Fruit fly (Drosophila melanogaster) whole organism, embryonic: ENCODE results near the gene b6.

Source experiments
- BEAF-32 ChIP-seq: fragments of 200-800 bp; sonication (Bioruptor generic); optimal IDR thresholded peaks from 3 replicates; lab custom pipeline; 2017; ENCODE audit warnings: missing biosample characterization, missing genetic modification characterization, mild to moderate bottlenecking, moderate library complexity, missing genetic modification reagents
- CG12942 ChIP-seq: fragments of 200-800 bp; sonication (Bioruptor generic); optimal IDR thresholded peaks from 3 replicates; lab custom pipeline; 2016; ENCODE audit warnings: missing biosample characterization, missing genetic modification characterization
- CG14441 ChIP-seq: fragments of 200-800 bp; sonication (Bioruptor generic); IDR thresholded peaks from 2 replicates; pipeline ENCODE4 v1.3.6; 2022; ENCODE audit warnings: missing biosample characterization, missing genetic modification characterization
- CG14860 ChIP-seq: fragments of 200-800 bp; sonication (Bioruptor generic); IDR thresholded peaks from 3 replicates; pipeline ENCODE4 v1.3.6; 2022; ENCODE audit warnings: missing biosample characterization, missing genetic modification characterization; ENCODE audit not compliant: partially characterized antibody
- CG15514 ChIP-seq: fragments of 200-800 bp; sonication (Bioruptor generic); optimal IDR thresholded peaks from 3 replicates; lab custom pipeline; 2017; ENCODE audit warnings: missing biosample characterization, missing genetic modification characterization, mild to moderate bottlenecking, moderate library complexity, missing genetic modification reagents
- CG1602 ChIP-seq: fragments of 200-800 bp; sonication (Bioruptor generic); optimal IDR thresholded peaks from 3 replicates; lab custom pipeline; 2016; ENCODE audit warnings: missing biosample characterization, missing genetic modification characterization
- CG16813 ChIP-seq: fragments of 200-800 bp; sonication (Bioruptor generic); IDR thresholded peaks from 3 replicates; pipeline ENCODE4 v1.3.6; 2022; ENCODE audit warnings: missing biosample characterization, missing genetic modification characterization; ENCODE audit not compliant: partially characterized antibody
- CG2116 ChIP-seq: fragments of 200-800 bp; sonication (Bioruptor generic); optimal IDR thresholded peaks from 3 replicates; lab custom pipeline; 2018; ENCODE audit warnings: missing biosample characterization, mild to moderate bottlenecking, missing genetic modification characterization
- CG2129 ChIP-seq: fragments of 200-800 bp; sonication (Bioruptor generic); IDR thresholded peaks from 2 replicates; pipeline ENCODE4 v1.3.6; 2022; ENCODE audit warnings: missing biosample characterization, missing genetic modification characterization; ENCODE audit not compliant: partially characterized antibody
- CG34224 ChIP-seq: fragments of 200-800 bp; sonication (Bioruptor generic); IDR thresholded peaks from 3 replicates; pipeline ENCODE4 v1.3.6; 2022; ENCODE audit warnings: missing biosample characterization, missing genetic modification characterization; ENCODE audit not compliant: partially characterized antibody
- CG3995 ChIP-seq: fragments of 200-800 bp; sonication (Bioruptor generic); optimal IDR thresholded peaks from 3 replicates; lab custom pipeline; 2016; ENCODE audit warnings: missing biosample characterization, missing genetic modification characterization
- CG42726 ChIP-seq: fragments of 200-800 bp; sonication (Bioruptor generic); IDR thresholded peaks from 2 replicates; pipeline ENCODE4 v1.3.6; 2022; ENCODE audit warnings: missing biosample characterization, missing genetic modification characterization; ENCODE audit not compliant: partially characterized antibody
- CG4424 ChIP-seq: fragments of 200-800 bp; sonication (Bioruptor generic); optimal IDR thresholded peaks from 3 replicates; lab custom pipeline; 2016; ENCODE audit warnings: missing biosample characterization, missing genetic modification characterization
- CG4854 ChIP-seq: fragments of 200-800 bp; sonication (Bioruptor generic); optimal IDR thresholded peaks from 2 replicates; lab custom pipeline; 2016; ENCODE audit warnings: missing biosample characterization, missing genetic modification characterization, inconsistent platforms
- CG6689 ChIP-seq: fragments of 200-800 bp; sonication (Bioruptor generic); IDR thresholded peaks from 2 replicates; pipeline ENCODE4 v1.3.6; 2022; ENCODE audit warnings: missing biosample characterization, missing genetic modification characterization
- CG8924 ChIP-seq: fragments of 200-800 bp; optimal IDR thresholded peaks from 3 replicates; lab custom pipeline; 2019; ENCODE audit warnings: missing biosample characterization, mild to moderate bottlenecking, missing genetic modification characterization, moderate library complexity
- CG9797 ChIP-seq: fragments of 200-800 bp; sonication (Bioruptor generic); optimal IDR thresholded peaks from 3 replicates; lab custom pipeline; 2018; ENCODE audit warnings: missing biosample characterization, mild to moderate bottlenecking, missing genetic modification characterization
- CHES-1-like ChIP-seq: fragments of 200-800 bp; sonication (Bioruptor generic); optimal IDR thresholded peaks from 2 replicates; lab custom pipeline; 2016; ENCODE audit warnings: missing biosample characterization, missing genetic modification characterization
- CkIIα-i1 ChIP-seq: fragments of 200-800 bp; sonication (Bioruptor generic); IDR thresholded peaks from 2 replicates; pipeline ENCODE4 v1.3.6; 2022; ENCODE audit warnings: missing biosample characterization, missing genetic modification characterization
- Doc3 ChIP-seq: fragments of 200-800 bp; sonication (Bioruptor generic); IDR thresholded peaks from 3 replicates; pipeline ENCODE4 v1.3.6; 2022; ENCODE audit warnings: missing biosample characterization, missing genetic modification characterization; ENCODE audit not compliant: partially characterized antibody
- HmgD ChIP-seq: fragments of 200-800 bp; sonication (Bioruptor generic); optimal IDR thresholded peaks from 3 replicates; lab custom pipeline; 2016; ENCODE audit warnings: missing biosample characterization, missing genetic modification characterization
- MBD-R2 ChIP-seq: fragments of 200-800 bp; sonication (Bioruptor generic); IDR thresholded peaks from 2 replicates; pipeline ENCODE4 v1.3.6; 2022; ENCODE audit warnings: missing biosample characterization, missing genetic modification characterization
- Myb ChIP-seq: fragments of 200-800 bp; sonication (Bioruptor generic); optimal IDR thresholded peaks from 2 replicates; lab custom pipeline; 2016; ENCODE audit warnings: missing biosample characterization, missing genetic modification characterization
- Opbp ChIP-seq: fragments of 200-800 bp; sonication (Bioruptor generic); IDR thresholded peaks from 3 replicates; pipeline ENCODE4 v1.3.6; 2022; ENCODE audit warnings: missing biosample characterization, missing genetic modification characterization; ENCODE audit not compliant: partially characterized antibody
- Rfx ChIP-seq: fragments of 200-800 bp; sonication (Bioruptor generic); IDR thresholded peaks from 2 replicates; pipeline ENCODE4 v1.3.6; 2022; ENCODE audit warnings: missing biosample characterization, missing genetic modification characterization
- Sry-β ChIP-seq: fragments of 200-800 bp; sonication (Bioruptor generic); optimal IDR thresholded peaks from 2 replicates; lab custom pipeline; 2018; ENCODE audit warnings: missing biosample characterization, mild to moderate bottlenecking, missing genetic modification characterization, moderate library complexity
- ato ChIP-seq: fragments of 200-800 bp; sonication (Bioruptor generic); IDR thresholded peaks from 2 replicates; pipeline ENCODE4 v1.3.6; 2022; ENCODE audit warnings: missing biosample characterization, missing genetic modification characterization; ENCODE audit not compliant: partially characterized antibody
- br ChIP-seq: fragments of >200 bp; optimal IDR thresholded peaks from 2 replicates; lab custom pipeline; 2017
- cad ChIP-seq: fragments of >200 bp; optimal IDR thresholded peaks from 2 replicates; lab custom pipeline; 2017; ENCODE audit warnings: missing biosample characterization, missing genetic modification characterization
- dan ChIP-seq: fragments of 200-800 bp; sonication (Bioruptor generic); IDR thresholded peaks from 2 replicates; pipeline ENCODE4 v1.3.6; 2022; ENCODE audit warnings: missing biosample characterization, missing genetic modification characterization
- eve ChIP-seq, 2 experiments: fragments of >200 bp; optimal IDR thresholded peaks; 2 replicates each; lab custom pipeline; 2017; ENCODE audit warnings: missing biosample characterization in 2 of 2, missing genetic modification characterization in 2 of 2
- grn ChIP-seq: fragments of 200-800 bp; sonication (Bioruptor generic); optimal IDR thresholded peaks from 3 replicates; lab custom pipeline; 2017; ENCODE audit warnings: missing biosample characterization, missing genetic modification characterization
- her ChIP-seq: fragments of 200-800 bp; sonication (Bioruptor generic); optimal IDR thresholded peaks from 2 replicates; lab custom pipeline; 2016; ENCODE audit warnings: missing biosample characterization, missing genetic modification characterization
- ind ChIP-seq: fragments of 200-800 bp; sonication (Bioruptor generic); optimal IDR thresholded peaks from 3 replicates; lab custom pipeline; 2016; ENCODE audit warnings: missing biosample characterization, missing genetic modification characterization
- inv ChIP-seq: fragments of 200-800 bp; sonication (Bioruptor generic); IDR thresholded peaks from 2 replicates; pipeline ENCODE4 v1.3.6; 2022; ENCODE audit warnings: missing biosample characterization, missing genetic modification characterization; ENCODE audit not compliant: partially characterized antibody
- kah ChIP-seq: fragments of 200-800 bp; sonication (Bioruptor generic); optimal IDR thresholded peaks from 2 replicates; lab custom pipeline; 2018; ENCODE audit warnings: missing biosample characterization, mild to moderate bottlenecking, missing genetic modification characterization
- lilli ChIP-seq: fragments of 200-800 bp; sonication (Bioruptor generic); optimal IDR thresholded peaks from 3 replicates; lab custom pipeline; 2016; ENCODE audit warnings: missing biosample characterization, missing genetic modification characterization
- mld ChIP-seq: fragments of 200-800 bp; sonication (Bioruptor generic); IDR thresholded peaks from 3 replicates; pipeline ENCODE4 v1.3.6; 2022; ENCODE audit warnings: missing biosample characterization, missing genetic modification characterization; ENCODE audit not compliant: partially characterized antibody
- nerfin-1 ChIP-seq: fragments of 200-800 bp; sonication (Bioruptor generic); optimal IDR thresholded peaks from 3 replicates; lab custom pipeline; 2019; ENCODE audit warnings: missing biosample characterization, mild to moderate bottlenecking, missing genetic modification characterization, moderate library complexity
- nerfin-2 ChIP-seq: fragments of 200-800 bp; sonication (Bioruptor generic); IDR thresholded peaks from 2 replicates; pipeline ENCODE4 v1.3.6; 2022; ENCODE audit warnings: missing biosample characterization, missing genetic modification characterization; ENCODE audit not compliant: partially characterized antibody
- nmo ChIP-seq: fragments of 200-800 bp; sonication (Bioruptor generic); optimal IDR thresholded peaks from 2 replicates; lab custom pipeline; 2018; ENCODE audit warnings: missing biosample characterization, mild to moderate bottlenecking, missing genetic modification characterization, moderate library complexity
- nom ChIP-seq: fragments of 200-800 bp; sonication (Bioruptor generic); optimal IDR thresholded peaks from 2 replicates; lab custom pipeline; 2017; ENCODE audit warnings: missing biosample characterization, missing genetic modification characterization, mild to moderate bottlenecking, moderate library complexity, missing genetic modification reagents
- onecut ChIP-seq: fragments of 200-800 bp; sonication (Bioruptor generic); IDR thresholded peaks from 2 replicates; pipeline ENCODE4 v1.3.6; 2022; ENCODE audit warnings: missing biosample characterization, missing genetic modification characterization
- phol ChIP-seq: fragments of 200-800 bp; sonication (Bioruptor generic); optimal IDR thresholded peaks from 3 replicates; lab custom pipeline; 2018; ENCODE audit warnings: missing biosample characterization, mild to moderate bottlenecking, missing genetic modification characterization, moderate library complexity
- pros ChIP-seq: fragments of 200-800 bp; sonication (Bioruptor generic); optimal IDR thresholded peaks from 3 replicates; lab custom pipeline; 2019; ENCODE audit warnings: missing biosample characterization, mild to moderate bottlenecking, missing genetic modification characterization, moderate library complexity
- sens ChIP-seq: fragments of 200-800 bp; sonication (Bioruptor generic); peaks from one replicate; lab custom pipeline; 2016; ENCODE audit warnings: missing biosample characterization, missing genetic modification characterization
- sqz ChIP-seq: fragments of 200-800 bp; sonication (Bioruptor generic); optimal IDR thresholded peaks from 3 replicates; lab custom pipeline; 2018; ENCODE audit warnings: missing biosample characterization, mild to moderate bottlenecking, missing genetic modification characterization
- trem ChIP-seq: fragments of 200-800 bp; optimal IDR thresholded peaks from 3 replicates; lab custom pipeline; 2019; ENCODE audit warnings: missing biosample characterization, mild to moderate bottlenecking, missing genetic modification characterization, moderate library complexity

b6 gene

dm6 chrX:1695529-1696410 is 9.3 kb downstream of the b6 start, which contains the start of gene a6 (continued):
- TF ChIP-seq HmgD (GFP tag; lab: Kevin White, UChicago) (no peak), br (lab: Kevin White, UChicago) (no peak), BEAF-32 (GFP tag; lab: Kevin White, UChicago) (peak; percentile 80), CHES-1-like (peak; percentile 13), nmo (GFP tag; lab: Kevin White, UChicago) (peak; percentile 16), inv (peak; percentile 79), sens (GFP tag; lab: Kevin White, UChicago) (peak; percentile 62), Opbp (GFP tag; lab: Robert Waterston, UW) (peak; percentile 90), lilli (GFP tag; lab: Kevin White, UChicago) (no peak), Sry-β (GFP tag; lab: Kevin White, UChicago) (no peak), ato (GFP tag; lab: Robert Waterston, UW) (peak; percentile 91), Myb (GFP tag; lab: Kevin White, UChicago) (peak; percentile 59), Doc3 (GFP tag; lab: Robert Waterston, UW) (peak; percentile 79), CkIIα-i1 (no peak), CG6689 (GFP tag; lab: Robert Waterston, UW) (no peak), ind (GFP tag; lab: Kevin White, UChicago) (no peak), CG2129 (GFP tag; lab: Robert Waterston, UW) (peak; percentile 54), cad (no peak), CG14860 (peak; percentile 91), kah (no peak), CG42726 (peak; percentile 78), CG12942 (no peak), grn (GFP tag; lab: Kevin White, UChicago) (no peak), CG34224 (GFP tag; lab: Robert Waterston, UW) (peak; percentile 92), onecut (GFP tag; lab: Robert Waterston, UW) (no peak), trem (peak; percentile 51), CG2116 (peak; percentile 99), CG15514 (GFP tag; lab: Kevin White, UChicago) (peak; percentile 59), nerfin-2 (peak; percentile 96), CG8924 (tag; lab: Kevin White, UChicago) (no peak), mld (GFP tag; lab: Robert Waterston, UW) (peak; percentile 95), phol (tag; lab: Kevin White, UChicago) (peak; percentile 21), sqz (no peak), her (GFP tag; lab: Kevin White, UChicago) (no peak), nerfin-1 (tag; lab: Kevin White, UChicago) (peak; percentile 45), dan (GFP tag; lab: Robert Waterston, UW) (no peak), CG3995 (GFP tag; lab: Kevin White, UChicago) (no peak), CG9797 (GFP tag; lab: Kevin White, UChicago) (peak; percentile 35), CG16813 (GFP tag; lab: Robert Waterston, UW) (peak; percentile 88), nom (no peak), CG4854 (GFP tag; lab: Kevin White, UChicago) (no peak), Rfx (no peak), CG1602 (GFP tag; lab: Kevin White, UChicago) (no peak), eve (GFP tag; optimal IDR thresholded peaks at IDR 0.05; lab: Kevin White, UChicago) (no peak), pros (GFP tag; lab: Kevin White, UChicago) (no peak), CG4424 (GFP tag; lab: Kevin White, UChicago) (no peak), CG14441 (GFP tag; lab: Robert Waterston, UW) (no peak), MBD-R2 (GFP tag; lab: Robert Waterston, UW) (peak; percentile 72)
